Worm (Caenorhabditis elegans) whole organism, midembryonic: ENCODE results near the gene Y53C12A.3.

Source experiments
- T22C8.4 ChIP-seq: fragments of 200-800 bp; sonication (Bioruptor generic); IDR thresholded peaks from 2 replicates; pipeline ENCODE4 v1.3.6; 2022; ENCODE audit warnings: missing genetic modification characterization, missing compliant biosample characterization
- cog-1 ChIP-seq: sonication (generic microtip); optimal IDR thresholded peaks from 2 replicates; lab custom pipeline; 2016; ENCODE audit warnings: missing genetic modification characterization, missing compliant biosample characterization
- flt-1 ChIP-seq: fragments of 200-800 bp; sonication (Bioruptor generic); IDR thresholded peaks from 2 replicates; pipeline ENCODE4 v1.3.6; 2022; ENCODE audit warnings: missing genetic modification characterization, missing compliant biosample characterization
- tab-1 ChIP-seq: fragments of 200-800 bp; sonication (Bioruptor generic); IDR thresholded peaks from 2 replicates; pipeline ENCODE4 v1.3.6; 2022; ENCODE audit warnings: missing genetic modification characterization, missing compliant biosample characterization

ce11 chrII:9695942-9696341, 10.1 kb downstream of the Y53C12A.3 start:
- no peak for TF ChIP-seq flt-1 (GFP tag; lab: Robert Waterston, UW)
- no peak for TF ChIP-seq cog-1 (tag; lab: Kevin White, UChicago)
- no peak for TF ChIP-seq tab-1 (GFP tag; lab: Robert Waterston, UW)
- no peak for TF ChIP-seq T22C8.4 (GFP tag; lab: Robert Waterston, UW)
